Worm (Caenorhabditis elegans) whole organism, L4 larva: Measurements from ENCODE around the gene klp-17.

Source experiments
- R02D3.7 ChIP-seq: fragments of 150-350 bp; sonication (generic microtip); optimal IDR thresholded peaks from 3 replicates; lab custom pipeline; 2014; ENCODE audit warnings: missing biosample characterization, missing genetic modification characterization
- T20F7.1 ChIP-seq: fragments of 200-800 bp; sonication (Bioruptor generic); optimal IDR thresholded peaks from 2 replicates; lab custom pipeline; 2018; ENCODE audit warnings: mild to moderate bottlenecking, missing genetic modification characterization, missing compliant biosample characterization
- Y48G9A.11 ChIP-seq: fragments of 200-800 bp; sonication (Bioruptor generic); IDR thresholded peaks from 2 replicates; pipeline ENCODE4 v1.3.6; 2022; ENCODE audit warnings: missing genetic modification reagents, missing genetic modification characterization, missing compliant biosample characterization
- Y75B8A.6 ChIP-seq: fragments of 200-800 bp; sonication (Bioruptor generic); IDR thresholded peaks from 2 replicates; pipeline ENCODE4 v1.3.6; 2022; ENCODE audit warnings: missing genetic modification reagents, missing genetic modification characterization, missing compliant biosample characterization
- aha-1 ChIP-seq: fragments of 150-350 bp; peaks from one replicate; lab custom pipeline; 2014; ENCODE audit warnings: missing biosample characterization, missing genetic modification characterization
- aly-2 ChIP-seq: sonication (generic microtip); optimal IDR thresholded peaks from 2 replicates; lab custom pipeline; 2018; ENCODE audit warnings: missing biosample characterization, missing genetic modification characterization
- ama-1 ChIP-seq: fragments of 150-350 bp; optimal IDR thresholded peaks from 2 replicates; lab custom pipeline; 2014; ENCODE audit warnings: inconsistent platforms, mixed read lengths
- ceh-32 ChIP-seq: sonication (generic microtip); optimal IDR thresholded peaks from 2 replicates; lab custom pipeline; 2016; ENCODE audit warnings: mild to moderate bottlenecking, missing genetic modification characterization, missing compliant biosample characterization; ENCODE audit not compliant: poor library complexity
- daf-16 ChIP-seq, 3 experiments: sonication (generic microtip); optimal IDR thresholded peaks; 2 replicates each; lab custom pipeline; 2016 to 2017; ENCODE audit warnings: missing genetic modification characterization in 3 of 3, missing genetic modification reagents in 3 of 3, mild to moderate bottlenecking in 2 of 3, missing compliant biosample characterization in 2 of 3, missing biosample characterization in 1 of 3, moderate library complexity in 1 of 3
- daf-19 ChIP-seq: fragments of 200-800 bp; sonication (Bioruptor generic); conservative IDR thresholded peaks from 2 replicates; pipeline ENCODE4 v1.3.6; 2022; ENCODE audit warnings: missing genetic modification characterization, missing compliant biosample characterization
- daf-8 ChIP-seq: fragments of 200-800 bp; sonication (Bioruptor generic); IDR thresholded peaks from 2 replicates; pipeline ENCODE4 v1.3.6; 2022; ENCODE audit warnings: missing genetic modification characterization, missing compliant biosample characterization
- dmd-8 ChIP-seq: fragments of 200-800 bp; sonication (Bioruptor generic); IDR thresholded peaks from 2 replicates; pipeline ENCODE4 v1.3.6; 2022; ENCODE audit warnings: missing genetic modification characterization, missing compliant biosample characterization
- dpl-1 ChIP-seq: fragments of 150-350 bp; optimal IDR thresholded peaks from 2 replicates; lab custom pipeline; 2014; ENCODE audit warnings: missing biosample characterization, missing genetic modification reagents, missing genetic modification characterization
- duxl-1 ChIP-seq: sonication (generic microtip); optimal IDR thresholded peaks from 2 replicates; lab custom pipeline; 2016; ENCODE audit warnings: mild to moderate bottlenecking, missing genetic modification characterization, moderate library complexity, missing compliant biosample characterization; ENCODE audit not compliant: poor library complexity
- dve-1 ChIP-seq: sonication (generic microtip); optimal IDR thresholded peaks from 2 replicates; lab custom pipeline; 2017; ENCODE audit warnings: antibody characterized with exemption, mild to moderate bottlenecking, missing genetic modification characterization, missing compliant biosample characterization; ENCODE audit not compliant: insufficient read depth
- egl-27 ChIP-seq: sonication (generic microtip); optimal IDR thresholded peaks from 3 replicates; lab custom pipeline; 2017; ENCODE audit warnings: missing biosample characterization, missing genetic modification reagents, missing genetic modification characterization
- egl-43 ChIP-seq: fragments of 200-800 bp; sonication (Bioruptor generic); IDR thresholded peaks from 2 replicates; pipeline ENCODE4 v1.3.6; 2022; ENCODE audit warnings: missing genetic modification reagents, missing genetic modification characterization, missing compliant biosample characterization
- fos-1 ChIP-seq: fragments of 150-350 bp; optimal IDR thresholded peaks from 2 replicates; lab custom pipeline; 2014; ENCODE audit warnings: missing biosample characterization, missing genetic modification characterization
- gei-8 ChIP-seq: fragments of 200-800 bp; sonication (Bioruptor generic); optimal IDR thresholded peaks from 2 replicates; lab custom pipeline; 2018; ENCODE audit warnings: mild to moderate bottlenecking, missing genetic modification characterization, missing compliant biosample characterization
- hlh-30 ChIP-seq: sonication (generic microtip); optimal IDR thresholded peaks from 2 replicates; lab custom pipeline; 2017; ENCODE audit warnings: antibody characterized with exemption, mild to moderate bottlenecking, missing genetic modification characterization, missing compliant biosample characterization; ENCODE audit not compliant: insufficient read depth
- lin-15B ChIP-seq: fragments of 150-350 bp; sonication (generic microtip); optimal IDR thresholded peaks from 3 replicates; lab custom pipeline; 2014; ENCODE audit warnings: missing biosample characterization, missing genetic modification characterization
- lin-38 ChIP-seq: fragments of 200-800 bp; sonication (Bioruptor generic); IDR thresholded peaks from 2 replicates; pipeline ENCODE4 v1.3.6; 2022; ENCODE audit warnings: missing genetic modification reagents, missing genetic modification characterization, missing compliant biosample characterization
- lir-3 ChIP-seq: sonication (generic microtip); optimal IDR thresholded peaks from 2 replicates; lab custom pipeline; 2016; ENCODE audit warnings: mild to moderate bottlenecking, missing genetic modification characterization, missing compliant biosample characterization
- lsy-2 ChIP-seq, 2 experiments: fragments of 150-350 bp in 1 of 2; sonication (generic microtip) in 1 of 2; optimal IDR thresholded peaks; 2 replicates each; lab custom pipeline; 2014 to 2017; ENCODE audit warnings: missing biosample characterization in 2 of 2, missing genetic modification characterization in 2 of 2
- mes-2 ChIP-seq: sonication (generic microtip); optimal IDR thresholded peaks from 2 replicates; lab custom pipeline; 2016; ENCODE audit warnings: missing genotype, mild to moderate bottlenecking, missing genetic modification characterization, missing compliant biosample characterization; ENCODE audit not compliant: poor library complexity, severe bottlenecking
- nhr-25 ChIP-seq: sonication (generic microtip); optimal IDR thresholded peaks from 2 replicates; lab custom pipeline; 2017; ENCODE audit warnings: missing genetic modification characterization, mild to moderate bottlenecking, missing compliant biosample characterization, antibody characterized with exemption, moderate library complexity, borderline replicate concordance; ENCODE audit not compliant: insufficient read depth
- nhr-28 ChIP-seq: fragments of 150-350 bp; optimal IDR thresholded peaks from 2 replicates; lab custom pipeline; 2014; ENCODE audit warnings: missing biosample characterization, missing genetic modification characterization
- sdz-12 ChIP-seq: fragments of 200-800 bp; sonication (Bioruptor generic); optimal IDR thresholded peaks from 2 replicates; lab custom pipeline; 2018; ENCODE audit warnings: mild to moderate bottlenecking, missing genetic modification characterization, missing compliant biosample characterization
- set-16 ChIP-seq: fragments of 200-800 bp; sonication (Bioruptor generic); IDR thresholded peaks from 2 replicates; pipeline ENCODE4 v1.3.6; 2022; ENCODE audit warnings: missing genetic modification reagents, missing genetic modification characterization, missing compliant biosample characterization
- snpc-1.2 ChIP-seq: fragments of 200-800 bp; sonication (Bioruptor generic); IDR thresholded peaks from 2 replicates; pipeline ENCODE4 v1.3.6; 2022; ENCODE audit warnings: missing genetic modification reagents, missing genetic modification characterization, missing compliant biosample characterization
- spr-3 ChIP-seq: fragments of 200-800 bp; sonication (Bioruptor generic); optimal IDR thresholded peaks from 2 replicates; lab custom pipeline; 2018; ENCODE audit warnings: mild to moderate bottlenecking, missing genetic modification characterization, missing compliant biosample characterization
- unc-39 ChIP-seq: sonication (generic microtip); optimal IDR thresholded peaks from 2 replicates; lab custom pipeline; 2017; ENCODE audit warnings: missing biosample characterization, missing genetic modification characterization
- vab-7 ChIP-seq: fragments of 200-800 bp; sonication (Bioruptor generic); IDR thresholded peaks from 2 replicates; pipeline ENCODE4 v1.3.6; 2022; ENCODE audit warnings: missing genetic modification reagents, missing genetic modification characterization, missing compliant biosample characterization

The klp-17 gene

DNA sequence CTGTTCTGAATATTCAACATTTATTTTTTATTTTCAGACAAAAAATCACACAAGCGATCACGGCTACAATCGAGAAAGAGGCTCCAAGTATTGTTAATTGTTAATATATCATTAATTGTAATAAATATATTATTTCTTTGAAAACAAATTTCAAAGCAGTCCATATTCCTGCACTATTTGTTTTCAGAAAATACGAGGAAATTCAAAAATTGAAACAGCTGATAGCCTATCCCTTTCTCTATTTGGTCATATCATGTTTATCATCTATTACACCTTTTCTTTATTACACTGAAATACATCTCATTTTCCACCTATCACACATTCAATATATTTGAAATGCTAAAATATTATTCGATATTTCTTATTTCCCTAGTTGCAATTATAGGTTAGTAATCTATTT lies 22.5 kb downstream of the klp-17 start, which contains the start of gene W02B12.13:
TSS of gene W02B12.13 (plus strand) at position 301 of the 400 bp plus-strand sequence.
- TF ChIP-seq nhr-25 (no peak), daf-19 (GFP tag; lab: Robert Waterston, UW) (no peak)

DNA sequence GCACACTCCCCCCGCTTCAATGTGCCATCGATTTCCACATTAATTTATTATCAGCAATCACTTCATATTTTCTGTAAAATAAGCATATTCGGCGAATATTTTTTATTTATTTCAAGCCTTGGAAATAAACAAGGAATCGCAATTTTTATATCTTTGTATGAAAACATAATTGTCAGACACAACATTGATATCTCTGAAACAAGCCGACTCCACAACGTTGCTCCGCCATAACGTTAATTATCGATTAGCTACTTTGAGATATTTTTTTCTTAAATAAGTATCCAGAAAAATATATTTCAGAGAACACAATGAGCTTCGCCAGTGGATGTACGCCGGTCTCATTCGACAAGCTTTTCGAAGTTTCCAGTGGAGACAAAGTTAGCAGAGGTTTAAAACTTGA lies 23.6 kb downstream of the klp-17 start, which contains the start of gene adbp-1:
TSS of gene adbp-1 (plus strand) at position 301 of the 400 bp plus-strand sequence.
- no peak for TF ChIP-seq daf-16 (GFP tag; optimal IDR thresholded peaks at IDR 0.05; lab: Kevin White, UChicago)
- peak; percentile 5 for TF ChIP-seq daf-16 (tag; optimal IDR thresholded peaks at IDR 0.05; lab: Kevin White, UChicago)
- TF ChIP-seq lsy-2 (tag; optimal IDR thresholded peaks at IDR 0.05; lab: Kevin White, UChicago), result no peak

DNA sequence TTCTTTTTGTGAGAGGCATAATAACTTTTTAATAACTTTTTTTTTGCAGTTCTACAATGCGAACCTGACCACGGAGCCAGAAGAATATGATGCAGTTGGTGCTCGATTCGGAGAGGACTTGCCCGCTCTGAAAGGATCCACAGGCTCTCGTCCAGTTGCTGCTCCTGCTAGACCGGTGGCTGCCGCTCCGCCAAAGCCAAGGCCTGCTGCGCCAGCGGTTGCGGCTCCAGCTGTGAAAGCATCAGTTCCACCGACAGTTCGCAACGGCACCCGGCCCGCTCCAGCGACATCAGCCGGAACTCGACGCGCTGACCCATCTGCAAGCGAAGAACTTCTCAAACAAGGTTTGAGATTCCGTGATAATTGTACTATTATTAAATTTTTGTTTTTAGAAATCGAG lies 24.3 kb downstream of the klp-17 start:
- TF ChIP-seq lin-15B (no peak), gei-8 (GFP tag; lab: Kevin White, UChicago) (no peak), sdz-12 (GFP tag; lab: Kevin White, UChicago) (no peak), lsy-2 (tag; optimal IDR thresholded peaks at IDR 0.05; lab: Kevin White, UChicago) (no peak), fos-1 (tag; lab: Kevin White, UChicago) (no peak), egl-43 (GFP tag; lab: Robert Waterston, UW) (peak; percentile 49; the same call in 1 of the 2 replicates), ama-1 (lab: Kevin White, UChicago) (no peak), set-16 (GFP tag; lab: Robert Waterston, UW) (peak; percentile 96), unc-39 (tag; lab: Kevin White, UChicago) (no peak), lin-38 (GFP tag; lab: Robert Waterston, UW) (no peak), hlh-30 (tag; lab: Kevin White, UChicago) (no peak), Y75B8A.6 (GFP tag; lab: Robert Waterston, UW) (no peak), ceh-32 (no peak), snpc-1.2 (0 out of 2 replicates have a peak, but pooled peaks have one; percentile 36)

DNA sequence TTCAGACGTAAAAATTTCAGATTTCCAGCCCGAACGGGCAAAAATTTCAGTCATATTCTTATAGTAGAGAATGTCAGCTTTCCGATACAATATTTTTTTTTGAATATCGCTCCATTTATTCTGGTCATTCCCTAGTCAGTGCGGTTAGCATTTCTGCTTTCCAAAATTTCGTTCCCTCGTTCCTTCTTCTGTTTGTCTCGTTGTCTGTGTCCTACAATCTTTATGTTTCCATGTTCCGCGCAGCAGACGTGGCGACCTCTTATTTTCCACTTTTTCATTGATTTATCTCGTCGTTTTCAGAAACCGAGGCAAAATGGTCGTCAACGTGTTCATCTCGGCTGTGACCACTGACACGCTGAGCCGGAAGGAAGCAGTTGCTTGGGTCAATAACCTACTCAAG lies 25.0 kb downstream of the klp-17 start, which contains the start of gene ebp-2:
TSS of gene ebp-2 (plus strand) at position 301 of the 400 bp plus-strand sequence.
- TF ChIP-seq aha-1 (tag; lab: Kevin White, UChicago), result peak; percentile 31

DNA sequence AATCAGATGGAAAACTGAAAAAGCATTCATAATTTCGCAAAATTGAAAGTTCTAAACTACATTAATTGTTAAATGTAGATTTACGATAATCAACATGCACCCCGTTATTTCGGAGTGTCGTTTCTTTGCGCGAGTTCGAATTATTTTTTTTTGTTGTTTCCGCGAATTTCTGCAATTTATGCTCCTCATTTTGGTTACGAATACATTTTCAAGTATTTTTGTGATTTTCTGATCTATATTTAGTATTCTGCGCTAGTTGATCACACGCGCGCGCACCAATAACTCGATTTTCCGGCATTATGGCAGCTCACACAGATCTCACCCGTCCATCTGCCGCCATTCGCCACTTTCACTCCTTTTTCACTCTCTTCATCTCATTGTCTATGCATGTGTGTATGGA lies 27.2 kb downstream of the klp-17 start, which contains the start of gene VW02B12L.2:
TSS of gene VW02B12L.2 (minus strand) at position 65 of the 400 bp plus-strand sequence.
- no peak for TF ChIP-seq egl-27 (tag; lab: Kevin White, UChicago)
- TF ChIP-seq lir-3, result no peak
- TF ChIP-seq Y75B8A.6 (GFP tag; lab: Robert Waterston, UW), result no peak
- TF ChIP-seq dmd-8 (GFP tag; lab: Robert Waterston, UW), result no peak
- no peak for TF ChIP-seq sdz-12 (GFP tag; lab: Kevin White, UChicago)
- peak; percentile 45; the same call in 1 of the 2 replicates for TF ChIP-seq Y48G9A.11
- peak in 1 of 2 experiments; percentile 66 for TF ChIP-seq lsy-2 (tag; optimal IDR thresholded peaks at IDR 0.05; lab: Kevin White, UChicago)
- no peak for TF ChIP-seq vab-7 (GFP tag; lab: Robert Waterston, UW)
- TF ChIP-seq daf-8 (GFP tag; lab: Robert Waterston, UW), result no peak
- no peak for TF ChIP-seq aly-2 (tag; lab: Kevin White, UChicago)
- TF ChIP-seq duxl-1, result no peak
- TF ChIP-seq T20F7.1 (GFP tag; lab: Kevin White, UChicago), result peak; percentile 94
- TF ChIP-seq nhr-28 (tag; lab: Kevin White, UChicago), result peak; percentile 28
- TF ChIP-seq daf-16 (GFP tag; optimal IDR thresholded peaks at IDR 0.05; lab: Kevin White, UChicago), result no peak
- TF ChIP-seq daf-16 (tag; optimal IDR thresholded peaks at IDR 0.05; lab: Kevin White, UChicago), result peak; percentile 15
- no peak for TF ChIP-seq spr-3 (GFP tag; lab: Kevin White, UChicago)
- peak; percentile 83 for TF ChIP-seq dpl-1 (GFP tag; lab: Kevin White, UChicago)
- TF ChIP-seq aha-1 (tag; lab: Kevin White, UChicago), result peak; percentile 25
- peak; percentile 14 for TF ChIP-seq mes-2
- TF ChIP-seq dve-1, result no peak
- peak; percentile 65 for TF ChIP-seq R02D3.7
- TF ChIP-seq, all 104 proteins: peak for 9
